Worm (Caenorhabditis elegans): Measurements from ENCODE around the gene fbxb-39.

fbxb-39 gene

ce11 chrII:1040464-1040863, at the start of gene fbxb-39:
Gene fbxb-39 (minus strand): TSS chrII:1040564.
- no peak for TF ChIP-seq F39B2.1 (GFP tag; IDR thresholded peaks at IDR 0.05)
- no peak for TF ChIP-seq bed-2 (GFP tag; IDR thresholded peaks at IDR 0.05)

DNA sequence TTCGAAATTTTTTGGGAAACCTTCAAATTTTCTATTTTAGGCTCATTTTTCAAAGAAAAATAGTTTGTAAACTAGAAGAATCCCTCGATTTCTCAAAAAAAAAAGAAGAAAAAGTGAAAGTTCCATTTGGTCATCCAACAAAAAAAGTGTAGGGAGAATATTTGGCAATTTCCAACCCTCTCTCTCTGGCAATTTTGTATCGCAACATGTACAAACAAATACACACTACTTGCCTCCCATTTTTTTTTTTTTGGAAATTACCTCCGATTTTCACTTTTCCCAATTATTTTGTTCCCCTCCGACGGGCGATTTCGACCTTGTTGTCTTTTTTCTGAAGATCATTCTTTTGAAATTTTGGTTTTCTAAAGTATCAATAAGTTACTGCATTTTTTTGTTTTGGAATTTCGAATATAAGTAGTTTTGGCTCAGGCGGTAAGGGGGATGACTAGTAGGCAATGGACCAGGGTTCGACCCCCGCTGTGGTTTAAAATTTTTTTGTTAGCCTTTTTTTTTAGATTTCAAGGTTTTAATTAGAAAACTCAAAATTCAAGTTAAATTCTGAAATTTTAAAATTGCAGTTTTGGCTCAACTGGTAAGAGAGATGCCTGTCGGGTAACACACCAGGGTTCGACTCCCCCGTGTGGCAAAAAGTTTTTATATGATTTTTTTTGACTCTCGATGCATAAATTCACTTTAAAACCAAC, 48.3 kb upstream of the fbxb-39 start:
- TF ChIP-seq dpl-1 (GFP tag; optimal IDR thresholded peaks at IDR 0.05) (no peak), hrde-1 (tag; optimal IDR thresholded peaks at IDR 0.05; ENCODE audit: borderline replicate concordance) (no peak), ceh-58 (GFP tag; IDR thresholded peaks at IDR 0.05) (no peak), B0035.1 (tag; optimal IDR thresholded peaks at IDR 0.05) (no peak), lin-26 (GFP tag; IDR thresholded peaks at IDR 0.05) (no peak), B0261.1 (tag; optimal IDR thresholded peaks at IDR 0.05) (peak; percentile 21), tbp1 (GFP tag; optimal IDR thresholded peaks at IDR 0.05) (peak; percentile 70), snpc-1.3 (tag; optimal IDR thresholded peaks at IDR 0.05; ENCODE audit: insufficient read depth) (no peak), ama-1 (optimal IDR thresholded peaks at IDR 0.05) (no peak), ama-1 (GFP tag; optimal IDR thresholded peaks at IDR 0.05) (no peak), rpc-1 (optimal IDR thresholded peaks at IDR 0.05) (peak; percentile 25), rpc-1 (tag; optimal IDR thresholded peaks at IDR 0.05) (peak; percentile 64), ceh-91 (GFP tag; IDR thresholded peaks at IDR 0.05) (no peak), nhr-27 (tag; optimal IDR thresholded peaks at IDR 0.05) (no peak), athp-1 (tag; optimal IDR thresholded peaks at IDR 0.05) (no peak), Y56A3A.18 (GFP tag; IDR thresholded peaks at IDR 0.05) (no peak), die-1 (tag; optimal IDR thresholded peaks at IDR 0.05) (no peak), tbx-9 (tag; optimal IDR thresholded peaks at IDR 0.05; ENCODE audit: borderline replicate concordance) (no peak), T26A5.8 (tag; optimal IDR thresholded peaks at IDR 0.05) (no peak), unc-130 (GFP tag; optimal IDR thresholded peaks at IDR 0.05) (no peak)

DNA sequence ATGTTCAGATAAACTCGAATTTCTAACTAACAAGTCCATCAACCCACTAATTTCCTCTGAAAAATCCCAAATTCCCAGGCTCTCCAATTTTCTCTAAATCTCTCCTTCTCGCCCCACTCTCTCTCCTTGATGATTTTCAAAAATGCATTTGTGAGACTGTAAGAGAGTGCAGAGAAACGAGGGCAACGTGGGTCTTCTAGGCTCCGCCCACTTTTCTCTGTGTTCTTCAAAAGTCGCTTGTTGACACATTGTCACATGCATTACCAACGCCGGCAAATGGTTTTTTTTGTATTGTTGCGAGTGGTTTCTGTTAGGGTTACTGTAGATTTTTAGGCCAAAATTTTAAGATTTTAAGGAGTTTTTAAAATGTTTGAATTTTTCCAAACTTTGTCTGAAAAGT, 46.1 kb upstream of the fbxb-39 start:
- TF ChIP-seq ceh-27 (GFP tag; optimal IDR thresholded peaks at IDR 0.05) (peak; percentile 35), hmg-1.2 (GFP tag; IDR thresholded peaks at IDR 0.05) (0 out of 2 replicates have a peak, but pooled peaks have one; percentile 19), Y53F4B.3 (GFP tag; IDR thresholded peaks at IDR 0.05) (no peak)

ce11 chrII:1085546-1085945, 45.2 kb upstream of the fbxb-39 start:
- TF ChIP-seq rpc-1 (optimal IDR thresholded peaks at IDR 0.05) (no peak), rpc-1 (tag; optimal IDR thresholded peaks at IDR 0.05) (peak; percentile 59), unc-62 (GFP tag; optimal IDR thresholded peaks at IDR 0.05) (no peak), lsy-27 (tag; optimal IDR thresholded peaks at IDR 0.05; ENCODE audit: borderline replicate concordance, insufficient read depth) (no peak), ceh-27 (GFP tag; optimal IDR thresholded peaks at IDR 0.05) (no peak), Y79H2A.3 (GFP tag; conservative IDR thresholded peaks at IDR 0.05) (no peak), B0261.1 (tag; optimal IDR thresholded peaks at IDR 0.05) (peak; percentile 11), hmg-20 (GFP tag; IDR thresholded peaks at IDR 0.05) (no peak), tbp1 (GFP tag; optimal IDR thresholded peaks at IDR 0.05) (peak; percentile 67), madf-10 (tag; optimal IDR thresholded peaks at IDR 0.05) (no peak), T26A5.8 (tag; optimal IDR thresholded peaks at IDR 0.05) (no peak), madf-6 (GFP tag; IDR thresholded peaks at IDR 0.05) (no peak), ztf-3 (GFP tag; optimal IDR thresholded peaks at IDR 0.05) (no peak), ama-1 (optimal IDR thresholded peaks at IDR 0.05) (no peak), ama-1 (GFP tag; optimal IDR thresholded peaks at IDR 0.05) (no peak)

DNA sequence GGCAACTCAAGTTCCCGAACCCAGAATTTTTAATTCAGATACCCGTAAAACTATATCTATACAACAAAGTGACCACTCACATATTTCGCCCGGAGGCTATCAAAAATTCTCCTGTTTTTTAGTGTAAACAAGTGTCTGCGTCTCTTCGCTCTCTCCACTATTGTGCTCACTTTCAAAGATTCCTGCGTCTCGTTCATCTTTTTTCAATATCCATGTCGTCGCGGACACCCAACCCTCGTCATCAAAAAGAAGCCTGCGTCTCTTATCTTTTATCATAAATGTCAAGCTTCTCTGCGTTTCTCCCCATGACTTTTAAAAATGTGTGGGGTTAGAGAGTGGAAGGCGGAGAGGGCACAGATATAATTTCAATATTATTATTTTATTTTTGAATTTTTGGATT, 44.5 kb upstream of the fbxb-39 start:
- TF ChIP-seq dpl-1 (GFP tag; optimal IDR thresholded peaks at IDR 0.05) = no peak
- TF ChIP-seq hmg-1.2 (GFP tag; IDR thresholded peaks at IDR 0.05) = peak; percentile 79; the same call in 1 of the 2 replicates
